Fruit fly (Drosophila melanogaster) whole organism, embryonic: ENCODE results near the gene Ptpmeg2.

Experiments
- Aef1 ChIP-seq: fragments of 200-800 bp; sonication (Bioruptor generic); IDR thresholded peaks from 3 replicates; pipeline ENCODE4 v1.3.6; 2022; ENCODE audit warnings: missing biosample characterization, missing genetic modification characterization
- Awh ChIP-seq: fragments of 200-800 bp; sonication (Bioruptor generic); IDR thresholded peaks from 2 replicates; pipeline ENCODE4, ENCODE4 v1.3.6; 2022; ENCODE audit warnings: missing biosample characterization, missing genetic modification characterization
- B-H1 ChIP-seq: fragments of 200-800 bp; sonication (Bioruptor generic); IDR thresholded peaks from 3 replicates; pipeline ENCODE4 v1.3.6; 2022; ENCODE audit warnings: missing biosample characterization, missing genetic modification characterization
- Blimp-1 ChIP-seq: fragments of 200-800 bp; sonication (Bioruptor generic); optimal IDR thresholded peaks from 3 replicates; lab custom pipeline; 2018; ENCODE audit warnings: missing biosample characterization, missing genetic modification characterization, mild to moderate bottlenecking, moderate library complexity, missing genetic modification reagents
- BtbVII ChIP-seq: fragments of 200-800 bp; sonication (Bioruptor generic); optimal IDR thresholded peaks from 3 replicates; lab custom pipeline; 2017; ENCODE audit warnings: missing biosample characterization, mild to moderate bottlenecking, missing genetic modification characterization
- Bteb2 ChIP-seq: fragments of 200-800 bp; sonication (Bioruptor generic); optimal IDR thresholded peaks from 2 replicates; lab custom pipeline; 2016; ENCODE audit warnings: missing biosample characterization, missing genetic modification characterization
- CG10321 ChIP-seq: fragments of 200-800 bp; sonication (Bioruptor generic); IDR thresholded peaks from 2 replicates; pipeline ENCODE4 v1.3.6; 2022; ENCODE audit warnings: missing biosample characterization, missing genetic modification characterization
- CG12236 ChIP-seq: fragments of 200-800 bp; sonication (Bioruptor generic); optimal IDR thresholded peaks from 2 replicates; lab custom pipeline; 2016; ENCODE audit warnings: missing biosample characterization, missing genetic modification characterization
- CG12391 ChIP-seq: fragments of 200-800 bp; sonication (Bioruptor generic); optimal IDR thresholded peaks from 3 replicates; lab custom pipeline; 2018; ENCODE audit warnings: missing biosample characterization, mild to moderate bottlenecking, missing genetic modification characterization, moderate library complexity
- CG15479 ChIP-seq: fragments of 200-800 bp; sonication (Bioruptor generic); optimal IDR thresholded peaks from 3 replicates; lab custom pipeline; 2019; ENCODE audit warnings: missing biosample characterization, mild to moderate bottlenecking, missing genetic modification characterization, moderate library complexity
- CG16815 ChIP-seq: fragments of 200-800 bp; sonication (Bioruptor generic); optimal IDR thresholded peaks from 3 replicates; lab custom pipeline; 2017; ENCODE audit warnings: missing biosample characterization, mild to moderate bottlenecking, missing genetic modification characterization
- CG18262 ChIP-seq: fragments of 200-800 bp; optimal IDR thresholded peaks from 3 replicates; lab custom pipeline; 2019; ENCODE audit warnings: missing biosample characterization, mild to moderate bottlenecking, missing genetic modification characterization, moderate library complexity
- CG18764 ChIP-seq: fragments of 200-800 bp; sonication (Bioruptor generic); optimal IDR thresholded peaks from 3 replicates; lab custom pipeline; 2016; ENCODE audit warnings: missing biosample characterization, missing genetic modification characterization
- CG2199 ChIP-seq: fragments of 200-800 bp; sonication (Bioruptor generic); IDR thresholded peaks from 3 replicates; pipeline ENCODE4 v1.3.6; 2022; ENCODE audit warnings: missing biosample characterization, missing genetic modification characterization
- CG34376 ChIP-seq: fragments of 200-800 bp; sonication (Bioruptor generic); optimal IDR thresholded peaks from 2 replicates; lab custom pipeline; 2018; ENCODE audit warnings: missing biosample characterization, mild to moderate bottlenecking, missing genetic modification characterization
- CG4617 ChIP-seq: fragments of 200-800 bp; sonication (Bioruptor generic); optimal IDR thresholded peaks from 3 replicates; lab custom pipeline; 2016; ENCODE audit warnings: missing biosample characterization, missing genetic modification characterization, borderline replicate concordance
- CG6683 ChIP-seq: fragments of 200-800 bp; sonication (Bioruptor generic); optimal IDR thresholded peaks from 2 replicates; lab custom pipeline; 2017; ENCODE audit warnings: missing biosample characterization, mild to moderate bottlenecking, missing genetic modification characterization, missing genetic modification reagents
- CG6765 ChIP-seq: fragments of 200-800 bp; sonication (Bioruptor generic); optimal IDR thresholded peaks from 3 replicates; lab custom pipeline; 2017; ENCODE audit warnings: missing biosample characterization, mild to moderate bottlenecking, missing genetic modification characterization
- CG8089 ChIP-seq: fragments of 200-800 bp; sonication (Bioruptor generic); optimal IDR thresholded peaks from 3 replicates; lab custom pipeline; 2016; ENCODE audit warnings: missing biosample characterization, missing genetic modification characterization
- CG9727 ChIP-seq: fragments of 200-800 bp; sonication (Bioruptor generic); optimal IDR thresholded peaks from 3 replicates; lab custom pipeline; 2017; ENCODE audit warnings: missing biosample characterization, mild to moderate bottlenecking, missing genetic modification characterization
- Chrac-16 ChIP-seq: fragments of 200-800 bp; sonication (Bioruptor generic); optimal IDR thresholded peaks from 3 replicates; lab custom pipeline; 2016; ENCODE audit warnings: missing biosample characterization, missing genetic modification characterization
- CkIIα-i1 ChIP-seq: fragments of 200-800 bp; sonication (Bioruptor generic); IDR thresholded peaks from 2 replicates; pipeline ENCODE4 v1.3.6; 2022; ENCODE audit warnings: missing biosample characterization, missing genetic modification characterization
- D19B ChIP-seq: fragments of 200-800 bp; sonication (Bioruptor generic); optimal IDR thresholded peaks from 2 replicates; lab custom pipeline; 2017; ENCODE audit warnings: missing biosample characterization, mild to moderate bottlenecking, missing genetic modification characterization
- Ets65A ChIP-seq: fragments of 200-800 bp; sonication (Bioruptor generic); peaks from one replicate; lab custom pipeline; 2016; ENCODE audit warnings: missing biosample characterization, missing genetic modification characterization
- GATAe ChIP-seq: fragments of 200-800 bp; sonication (Bioruptor generic); conservative IDR thresholded peaks from 2 replicates; pipeline ENCODE4 v1.3.6; 2022; ENCODE audit warnings: missing biosample characterization, missing genetic modification characterization
- HmgZ ChIP-seq: fragments of 200-800 bp; sonication (Bioruptor generic); optimal IDR thresholded peaks from 2 replicates; lab custom pipeline; 2018; ENCODE audit warnings: missing biosample characterization, mild to moderate bottlenecking, missing genetic modification characterization
- Hr39 ChIP-seq: fragments of >200 bp; optimal IDR thresholded peaks from 2 replicates; lab custom pipeline; 2017
- Lim3 ChIP-seq: fragments of 200-800 bp; sonication (Bioruptor generic); IDR thresholded peaks from 2 replicates; pipeline ENCODE4 v1.3.6; 2022; ENCODE audit warnings: missing biosample characterization, missing genetic modification characterization
- Mes4 ChIP-seq: fragments of 200-800 bp; sonication (Bioruptor generic); optimal IDR thresholded peaks from 2 replicates; lab custom pipeline; 2016; ENCODE audit warnings: missing biosample characterization, missing genetic modification characterization
- Mrtf ChIP-seq: fragments of 200-800 bp; sonication (Bioruptor generic); IDR thresholded peaks from 3 replicates; pipeline ENCODE4 v1.3.6; 2022; ENCODE audit warnings: missing biosample characterization, missing genetic modification characterization
- PHDP ChIP-seq: fragments of 200-800 bp; sonication (Bioruptor generic); optimal IDR thresholded peaks from 3 replicates; lab custom pipeline; 2018; ENCODE audit warnings: missing biosample characterization, mild to moderate bottlenecking, missing genetic modification characterization, moderate library complexity
- Sox100B ChIP-seq: fragments of 200-800 bp; sonication (Bioruptor generic); optimal IDR thresholded peaks from 3 replicates; lab custom pipeline; 2018; ENCODE audit warnings: missing biosample characterization, mild to moderate bottlenecking, missing genetic modification characterization
- Usf ChIP-seq: fragments of 200-800 bp; sonication (Bioruptor generic); optimal IDR thresholded peaks from 2 replicates; lab custom pipeline; 2017; ENCODE audit warnings: missing genotype, missing biosample characterization, missing genetic modification characterization
- aop ChIP-seq: fragments of 200-800 bp; sonication (Bioruptor generic); IDR thresholded peaks from 2 replicates; pipeline ENCODE4 v1.3.6; 2022; ENCODE audit warnings: missing biosample characterization, missing genetic modification characterization
- ato ChIP-seq: fragments of 200-800 bp; sonication (Bioruptor generic); IDR thresholded peaks from 2 replicates; pipeline ENCODE4 v1.3.6; 2022; ENCODE audit warnings: missing biosample characterization, missing genetic modification characterization; ENCODE audit not compliant: partially characterized antibody
- croc ChIP-seq: fragments of 200-800 bp; sonication (Bioruptor generic); conservative IDR thresholded peaks from 3 replicates; pipeline ENCODE4 v1.3.6; 2022; ENCODE audit warnings: missing biosample characterization, missing genetic modification characterization
- cwo ChIP-seq: fragments of 200-800 bp; sonication (Bioruptor generic); optimal IDR thresholded peaks from 3 replicates; lab custom pipeline; 2017; ENCODE audit warnings: missing biosample characterization, missing genetic modification characterization, mild to moderate bottlenecking, moderate library complexity, missing genetic modification reagents
- dpn ChIP-seq, 2 experiments: fragments of 200-800 bp; sonication (Bioruptor generic); optimal IDR thresholded peaks; 3 replicates each; lab custom pipeline; 2016; ENCODE audit warnings: missing biosample characterization in 2 of 2, missing genetic modification characterization in 2 of 2
- ems ChIP-seq: fragments of 200-800 bp; sonication (Bioruptor generic); optimal IDR thresholded peaks from 3 replicates; lab custom pipeline; 2016; ENCODE audit warnings: missing biosample characterization, missing genetic modification characterization
- hkb ChIP-seq, 2 experiments: fragments of 200-800 bp in 1 of 2; fragments of >200 bp in 1 of 2; sonication (Bioruptor generic) in 1 of 2; IDR thresholded peaks in 1 of 2; optimal IDR thresholded peaks in 1 of 2; 2 replicates each; pipeline versions ENCODE4 v1.3.6 to Lab custom; 2017 to 2022; ENCODE audit warnings: missing biosample characterization in 1 of 2, missing genetic modification characterization in 1 of 2
- jing ChIP-seq: fragments of 200-800 bp; sonication (Bioruptor generic); optimal IDR thresholded peaks from 2 replicates; lab custom pipeline; 2018; ENCODE audit warnings: missing biosample characterization, mild to moderate bottlenecking, missing genetic modification characterization
- jumu ChIP-seq: fragments of 200-800 bp; sonication (Bioruptor generic); optimal IDR thresholded peaks from 3 replicates; lab custom pipeline; 2016; ENCODE audit warnings: missing biosample characterization, missing genetic modification characterization
- ken ChIP-seq: fragments of 200-800 bp; sonication (Bioruptor generic); IDR thresholded peaks from 3 replicates; pipeline ENCODE4 v1.3.6; 2022; ENCODE audit warnings: missing biosample characterization, missing genetic modification characterization
- lbe ChIP-seq: fragments of 200-800 bp; sonication (Bioruptor generic); optimal IDR thresholded peaks from 2 replicates; lab custom pipeline; 2016; ENCODE audit warnings: missing biosample characterization, mild to moderate bottlenecking, missing genetic modification characterization
- pfk ChIP-seq: fragments of 200-800 bp; sonication (Bioruptor generic); optimal IDR thresholded peaks from 2 replicates; lab custom pipeline; 2018; ENCODE audit warnings: missing biosample characterization, mild to moderate bottlenecking, missing genetic modification characterization, moderate library complexity
- salm ChIP-seq: fragments of 200-800 bp; sonication (Bioruptor generic); optimal IDR thresholded peaks from 2 replicates; lab custom pipeline; 2018; ENCODE audit warnings: missing biosample characterization, mild to moderate bottlenecking, missing genetic modification characterization
- schlank ChIP-seq: fragments of 200-800 bp; sonication (Bioruptor generic); optimal IDR thresholded peaks from 2 replicates; lab custom pipeline; 2018; ENCODE audit warnings: missing biosample characterization, mild to moderate bottlenecking, missing genetic modification characterization
- sd ChIP-seq: fragments of 200-800 bp; sonication (Bioruptor generic); optimal IDR thresholded peaks from 3 replicates; lab custom pipeline; 2018; ENCODE audit warnings: missing biosample characterization, mild to moderate bottlenecking, missing genetic modification characterization, moderate library complexity
- stc ChIP-seq: fragments of 200-800 bp; sonication (Bioruptor generic); IDR thresholded peaks from 2 replicates; pipeline ENCODE4 v1.3.6; 2022; ENCODE audit warnings: missing biosample characterization, missing genetic modification characterization
- trh ChIP-seq: fragments of 200-800 bp; sonication (Bioruptor generic); optimal IDR thresholded peaks from 2 replicates; lab custom pipeline; 2016; ENCODE audit warnings: missing biosample characterization, missing genetic modification characterization

Ptpmeg2 gene

dm6 chrX:9585359-9586002 lies 73.5 kb downstream of the Ptpmeg2 start, which contains the start of gene Hex-A:
TSS of gene Hex-A (plus strand) at chrX:9585675.
- TF ChIP-seq Mes4 (GFP tag; lab: Kevin White, UChicago) (peak; percentile 88), CG9727 (peak; percentile 98), Blimp-1 (GFP tag; lab: Kevin White, UChicago) (peak; percentile 94), Awh (peak; percentile 90), CG8089 (GFP tag; lab: Kevin White, UChicago) (peak; percentile 87), BtbVII (peak; percentile 98), dpn (GFP tag; optimal IDR thresholded peaks at IDR 0.05; lab: Kevin White, UChicago) (peak; percentile 87 to 96), Bteb2 (GFP tag; lab: Kevin White, UChicago) (peak; percentile 97), Lim3 (peak; percentile 69), GATAe (GFP tag; lab: Robert Waterston, UW) (peak; percentile 70), CG12391 (tag; lab: Kevin White, UChicago) (peak; percentile 99), croc (GFP tag; lab: Robert Waterston, UW) (peak; percentile 80), sd (peak; percentile 92), CG6765 (GFP tag; lab: Kevin White, UChicago) (peak; percentile 98), salm (tag; lab: Kevin White, UChicago) (peak; percentile 96), D19B (peak; percentile 86), CG2199 (GFP tag; lab: Robert Waterston, UW) (peak; percentile 38; the same call in 1 of the 3 replicates), CG18262 (tag; lab: Kevin White, UChicago) (peak; percentile 98), CkIIα-i1 (GFP tag; lab: Robert Waterston, UW) (peak; percentile 14; the same call in 1 of the 2 replicates), hkb (optimal IDR thresholded peaks at IDR 0.05; lab: Kevin White, UChicago) (no peak), hkb (GFP tag; IDR thresholded peaks at IDR 0.05; lab: Robert Waterston, UW) (peak; percentile 95), stc (GFP tag; lab: Robert Waterston, UW) (peak; percentile 93), CG15479 (GFP tag; lab: Kevin White, UChicago) (no peak), Chrac-16 (GFP tag; lab: Kevin White, UChicago) (peak; percentile 79), jing (GFP tag; lab: Kevin White, UChicago) (peak; percentile 89), Hr39 (lab: Kevin White, UChicago) (no peak), schlank (tag; lab: Kevin White, UChicago) (peak; percentile 95), CG18764 (GFP tag; lab: Kevin White, UChicago) (peak; percentile 82), pfk (peak; percentile 65), PHDP (tag; lab: Kevin White, UChicago) (peak; percentile 99), CG4617 (GFP tag; lab: Kevin White, UChicago) (peak; percentile 60), aop (GFP tag; lab: Robert Waterston, UW) (peak; percentile 77), jumu (peak; percentile 88), CG12236 (GFP tag; lab: Kevin White, UChicago) (peak; percentile 90), CG34376 (GFP tag; lab: Kevin White, UChicago) (peak; percentile 100), HmgZ (tag; lab: Kevin White, UChicago) (peak; percentile 98), trh (peak; percentile 78), Aef1 (GFP tag; lab: Robert Waterston, UW) (peak; percentile 86), Sox100B (peak; percentile 99), ems (GFP tag; lab: Kevin White, UChicago) (peak; percentile 93), cwo (peak; percentile 96), lbe (GFP tag; lab: Kevin White, UChicago) (peak; percentile 92), CG16815 (GFP tag; lab: Kevin White, UChicago) (peak; percentile 80), CG6683 (GFP tag; lab: Kevin White, UChicago) (peak; percentile 96), ato (no peak), B-H1 (GFP tag; lab: Robert Waterston, UW) (peak; percentile 86), Ets65A (GFP tag; lab: Kevin White, UChicago) (peak; percentile 98), CG10321 (GFP tag; lab: Robert Waterston, UW) (peak; percentile 61; the same call in 1 of the 2 replicates), ken (GFP tag; lab: Robert Waterston, UW) (peak; percentile 80), Mrtf (GFP tag; lab: Robert Waterston, UW) (peak; percentile 81), Usf (peak; percentile 91)
